Worm (Caenorhabditis elegans): ENCODE results near the gene C50E3.6.

DNA sequence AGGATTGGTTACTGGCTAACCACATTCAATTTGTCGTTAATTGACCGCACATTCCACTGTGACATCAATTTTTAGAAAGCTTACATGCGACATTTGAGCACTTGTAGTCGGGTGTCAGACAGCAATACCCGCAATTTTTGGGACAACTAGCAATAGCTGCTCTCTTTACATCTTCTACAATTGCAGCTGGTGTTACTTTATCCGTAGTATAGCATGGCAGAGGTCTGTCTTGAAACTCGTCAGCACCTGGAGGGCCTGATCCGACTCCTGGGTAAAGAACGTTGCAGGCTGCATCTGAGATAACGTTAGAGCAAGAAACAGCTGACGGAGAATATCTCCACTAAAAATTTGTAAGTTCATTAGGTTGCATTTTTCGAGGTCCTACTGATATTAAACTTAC is 49.0 kb upstream of the C50E3.6 start:
- TF ChIP-seq tbx-37 (GFP tag; conservative IDR thresholded peaks at IDR 0.05) (no peak), ets-7 (tag; optimal IDR thresholded peaks at IDR 0.05) (no peak), F13C5.2 (tag; optimal IDR thresholded peaks at IDR 0.05) (no peak), ceh-36 (tag; optimal IDR thresholded peaks at IDR 0.05) (no peak), scrt-1 (GFP tag; IDR thresholded peaks at IDR 0.05) (no peak), ama-1 (optimal IDR thresholded peaks at IDR 0.05) (no peak), sea-1 (GFP tag; conservative IDR thresholded peaks at IDR 0.05) (no peak), pes-1 (GFP tag; IDR thresholded peaks at IDR 0.05) (no peak), ceh-13 (GFP tag; optimal IDR thresholded peaks at IDR 0.05) (no peak), aly-1 (tag; optimal IDR thresholded peaks at IDR 0.05) (no peak)
